Fruit fly (Drosophila melanogaster) whole organism, embryonic: ENCODE data around the gene Faa.
A peak's percentile ranks its signal among the peaks of the same experiment; 100 is the strongest.

Experiments
- B-H1 ChIP-seq: fragments of 200-800 bp; sonication (Bioruptor generic); IDR thresholded peaks from 3 replicates; pipeline ENCODE4 v1.3.6; 2022; ENCODE audit warnings: missing biosample characterization, missing genetic modification characterization
- CG11398 ChIP-seq: fragments of 200-800 bp; sonication (Bioruptor generic); optimal IDR thresholded peaks from 2 replicates; lab custom pipeline; 2016; ENCODE audit warnings: missing biosample characterization, missing genetic modification characterization
- CG11695 ChIP-seq: fragments of 200-800 bp; sonication (Bioruptor generic); IDR thresholded peaks from 3 replicates; pipeline ENCODE4 v1.3.6; 2022; ENCODE audit warnings: missing biosample characterization, missing genetic modification characterization
- CG12236 ChIP-seq: fragments of 200-800 bp; sonication (Bioruptor generic); optimal IDR thresholded peaks from 2 replicates; lab custom pipeline; 2016; ENCODE audit warnings: missing biosample characterization, missing genetic modification characterization
- CG14860 ChIP-seq: fragments of 200-800 bp; sonication (Bioruptor generic); IDR thresholded peaks from 3 replicates; pipeline ENCODE4 v1.3.6; 2022; ENCODE audit warnings: missing biosample characterization, missing genetic modification characterization; ENCODE audit not compliant: partially characterized antibody
- CG15479 ChIP-seq: fragments of 200-800 bp; sonication (Bioruptor generic); optimal IDR thresholded peaks from 3 replicates; lab custom pipeline; 2019; ENCODE audit warnings: missing biosample characterization, mild to moderate bottlenecking, missing genetic modification characterization, moderate library complexity
- CG15514 ChIP-seq: fragments of 200-800 bp; sonication (Bioruptor generic); optimal IDR thresholded peaks from 3 replicates; lab custom pipeline; 2017; ENCODE audit warnings: missing biosample characterization, missing genetic modification characterization, mild to moderate bottlenecking, moderate library complexity, missing genetic modification reagents
- CG15696 ChIP-seq: fragments of 200-800 bp; sonication (Bioruptor generic); optimal IDR thresholded peaks from 2 replicates; lab custom pipeline; 2019; ENCODE audit warnings: missing biosample characterization, mild to moderate bottlenecking, missing genetic modification characterization, moderate library complexity
- CG16779 ChIP-seq: fragments of 200-800 bp; sonication (Bioruptor generic); IDR thresholded peaks from 2 replicates; pipeline ENCODE4 v1.3.6; 2022; ENCODE audit warnings: missing biosample characterization, missing genetic modification characterization
- CG2202 ChIP-seq: fragments of 200-800 bp; sonication (Bioruptor generic); optimal IDR thresholded peaks from 2 replicates; lab custom pipeline; 2018; ENCODE audit warnings: missing biosample characterization, mild to moderate bottlenecking, missing genetic modification characterization
- CG3065 ChIP-seq: fragments of 200-800 bp; sonication (Bioruptor generic); optimal IDR thresholded peaks from 2 replicates; lab custom pipeline; 2016; ENCODE audit warnings: missing biosample characterization, missing genetic modification characterization
- CG3995 ChIP-seq: fragments of 200-800 bp; sonication (Bioruptor generic); optimal IDR thresholded peaks from 3 replicates; lab custom pipeline; 2016; ENCODE audit warnings: missing biosample characterization, missing genetic modification characterization
- CG4328 ChIP-seq: fragments of 200-800 bp; sonication (Bioruptor generic); optimal IDR thresholded peaks from 3 replicates; lab custom pipeline; 2017; ENCODE audit warnings: missing biosample characterization, missing genetic modification reagents, missing genetic modification characterization
- CG4707 ChIP-seq: fragments of 200-800 bp; sonication (Bioruptor generic); optimal IDR thresholded peaks from 2 replicates; lab custom pipeline; 2018; ENCODE audit warnings: missing biosample characterization, mild to moderate bottlenecking, missing genetic modification characterization, moderate library complexity
- CG4820 ChIP-seq: fragments of 200-800 bp; sonication (Bioruptor generic); optimal IDR thresholded peaks from 3 replicates; lab custom pipeline; 2016; ENCODE audit warnings: missing biosample characterization, missing genetic modification characterization
- CG7556 ChIP-seq: fragments of 200-800 bp; sonication (Bioruptor generic); optimal IDR thresholded peaks from 2 replicates; lab custom pipeline; 2017; ENCODE audit warnings: missing biosample characterization, mild to moderate bottlenecking, missing genetic modification characterization
- CG7987 ChIP-seq: fragments of 200-800 bp; sonication (Bioruptor generic); optimal IDR thresholded peaks from 2 replicates; lab custom pipeline; 2018; ENCODE audit warnings: missing biosample characterization, mild to moderate bottlenecking, missing genetic modification characterization, moderate library complexity
- CG8089 ChIP-seq: fragments of 200-800 bp; sonication (Bioruptor generic); optimal IDR thresholded peaks from 3 replicates; lab custom pipeline; 2016; ENCODE audit warnings: missing biosample characterization, missing genetic modification characterization
- CG8290 ChIP-seq, 3 experiments: fragments of 200-800 bp; sonication (Bioruptor generic); optimal IDR thresholded peaks; 2 replicates each; lab custom pipeline; 2016 to 2019; ENCODE audit warnings: missing biosample characterization in 3 of 3, missing genetic modification characterization in 3 of 3, mild to moderate bottlenecking in 2 of 3, moderate library complexity in 1 of 3
- CG8359 ChIP-seq: fragments of 200-800 bp; sonication (Bioruptor generic); optimal IDR thresholded peaks from 2 replicates; lab custom pipeline; 2017; ENCODE audit warnings: missing biosample characterization, mild to moderate bottlenecking, missing genetic modification characterization, borderline replicate concordance
- CTCF ChIP-seq: fragments of 200-800 bp; sonication (Bioruptor generic); optimal IDR thresholded peaks from 2 replicates; lab custom pipeline; 2017; ENCODE audit warnings: missing biosample characterization, mild to moderate bottlenecking, missing genetic modification characterization, moderate library complexity
- Dip3 ChIP-seq: fragments of 200-800 bp; sonication (Bioruptor generic); optimal IDR thresholded peaks from 3 replicates; lab custom pipeline; 2016; ENCODE audit warnings: missing biosample characterization, missing genetic modification characterization
- Hmr ChIP-seq: fragments of 200-800 bp; sonication (Bioruptor generic); optimal IDR thresholded peaks from 3 replicates; lab custom pipeline; 2017; ENCODE audit warnings: mild to moderate bottlenecking, missing biosample characterization, missing genetic modification reagents, missing genetic modification characterization
- Hmx ChIP-seq: fragments of 200-800 bp; sonication (Bioruptor generic); optimal IDR thresholded peaks from 2 replicates; lab custom pipeline; 2016; ENCODE audit warnings: missing biosample characterization, missing genetic modification characterization
- Kr ChIP-seq: fragments of 200-800 bp; sonication (Bioruptor generic); optimal IDR thresholded peaks from 2 replicates; lab custom pipeline; 2017; ENCODE audit warnings: missing biosample characterization, mild to moderate bottlenecking, missing genetic modification characterization
- Neu2 ChIP-seq: fragments of 200-800 bp; sonication (Bioruptor generic); optimal IDR thresholded peaks from 3 replicates; lab custom pipeline; 2016; ENCODE audit warnings: missing biosample characterization, missing genetic modification characterization, borderline replicate concordance
- Pdp1 ChIP-seq, 2 experiments: fragments of 200-800 bp; sonication (Bioruptor generic); optimal IDR thresholded peaks; 3 replicates each; lab custom pipeline; 2016; ENCODE audit warnings: missing biosample characterization in 2 of 2, missing genetic modification characterization in 2 of 2, mild to moderate bottlenecking in 1 of 2, moderate library complexity in 1 of 2
- Spps ChIP-seq: fragments of 200-800 bp; sonication (Bioruptor generic); optimal IDR thresholded peaks from 2 replicates; lab custom pipeline; 2018; ENCODE audit warnings: missing biosample characterization, mild to moderate bottlenecking, missing genetic modification characterization
- amos ChIP-seq: fragments of 200-800 bp; sonication (Bioruptor generic); IDR thresholded peaks from 2 replicates; pipeline ENCODE4 v1.3.6; 2022; ENCODE audit warnings: missing biosample characterization, missing genetic modification characterization; ENCODE audit not compliant: partially characterized antibody
- bab2 ChIP-seq: fragments of 200-800 bp; sonication (Bioruptor generic); optimal IDR thresholded peaks from 2 replicates; lab custom pipeline; 2016; ENCODE audit warnings: missing biosample characterization, missing genetic modification characterization
- bcd ChIP-seq: fragments of 200-800 bp; sonication (Bioruptor generic); optimal IDR thresholded peaks from 2 replicates; lab custom pipeline; 2017; ENCODE audit warnings: missing biosample characterization, mild to moderate bottlenecking, missing genetic modification characterization
- crp ChIP-seq, 2 experiments: fragments of 200-800 bp; sonication (Bioruptor generic); optimal IDR thresholded peaks; 2 replicates in 1 of 2; 3 replicates in 1 of 2; lab custom pipeline; 2017; ENCODE audit warnings: missing biosample characterization in 2 of 2, missing genetic modification characterization in 2 of 2, mild to moderate bottlenecking in 1 of 2, moderate library complexity in 1 of 2
- cwo ChIP-seq: fragments of 200-800 bp; sonication (Bioruptor generic); optimal IDR thresholded peaks from 3 replicates; lab custom pipeline; 2017; ENCODE audit warnings: missing biosample characterization, missing genetic modification characterization, mild to moderate bottlenecking, moderate library complexity, missing genetic modification reagents
- danr ChIP-seq: fragments of 200-800 bp; sonication (Bioruptor generic); IDR thresholded peaks from 2 replicates; pipeline ENCODE4 v1.3.6; 2022; ENCODE audit warnings: missing biosample characterization, missing genetic modification characterization
- fd96Cb ChIP-seq: fragments of 200-800 bp; sonication (Bioruptor generic); optimal IDR thresholded peaks from 2 replicates; lab custom pipeline; 2018; ENCODE audit warnings: missing biosample characterization, mild to moderate bottlenecking, missing genetic modification characterization, moderate library complexity
- gfzf ChIP-seq: fragments of 200-800 bp; sonication (Bioruptor generic); optimal IDR thresholded peaks from 2 replicates; lab custom pipeline; 2016; ENCODE audit warnings: missing biosample characterization, mild to moderate bottlenecking, missing genetic modification characterization, moderate library complexity
- ham ChIP-seq: fragments of 200-800 bp; sonication (Bioruptor generic); IDR thresholded peaks from 2 replicates; pipeline ENCODE4 v1.3.6; 2022; ENCODE audit warnings: missing biosample characterization, missing genetic modification characterization
- hth ChIP-seq: fragments of >200 bp; optimal IDR thresholded peaks from 2 replicates; lab custom pipeline; 2017; ENCODE audit warnings: inconsistent platforms
- knrl ChIP-seq: fragments of 200-800 bp; sonication (Bioruptor generic); IDR thresholded peaks from 3 replicates; pipeline ENCODE4 v1.3.6; 2022; ENCODE audit warnings: missing biosample characterization, missing genetic modification characterization; ENCODE audit not compliant: partially characterized antibody
- otp ChIP-seq: fragments of 200-800 bp; sonication (Bioruptor generic); IDR thresholded peaks from 3 replicates; pipeline ENCODE4, ENCODE4 v1.3.6; 2022; ENCODE audit warnings: missing biosample characterization, missing genetic modification characterization
- pb ChIP-seq: fragments of 200-800 bp; sonication (Bioruptor generic); optimal IDR thresholded peaks from 3 replicates; lab custom pipeline; 2016; ENCODE audit warnings: missing biosample characterization, missing genetic modification characterization
- peb ChIP-seq: fragments of 200-800 bp; sonication (Bioruptor generic); IDR thresholded peaks from 2 replicates; pipeline ENCODE4 v1.3.6; 2022; ENCODE audit warnings: missing biosample characterization, missing genetic modification characterization
- pho ChIP-seq: fragments of 200-800 bp; sonication (Bioruptor generic); optimal IDR thresholded peaks from 2 replicates; lab custom pipeline; 2016; ENCODE audit warnings: missing biosample characterization, missing genetic modification characterization
- prd ChIP-seq, 3 experiments: fragments of >200 bp in 2 of 3; fragments of 200-800 bp in 1 of 3; sonication (Bioruptor generic) in 1 of 3; optimal IDR thresholded peaks in 2 of 3; IDR thresholded peaks in 1 of 3; 2 replicates in 2 of 3; 3 replicates in 1 of 3; pipeline versions ENCODE4 v1.3.6 to Lab custom; 2017 to 2022; ENCODE audit warnings: missing biosample characterization in 1 of 3, missing genetic modification characterization in 1 of 3
- pzg ChIP-seq: fragments of 200-800 bp; sonication (Bioruptor generic); optimal IDR thresholded peaks from 3 replicates; lab custom pipeline; 2018; ENCODE audit warnings: missing biosample characterization, mild to moderate bottlenecking, missing genetic modification characterization, moderate library complexity
- ranshi ChIP-seq: fragments of 200-800 bp; sonication (Bioruptor generic); IDR thresholded peaks from 2 replicates; pipeline ENCODE4 v1.3.6; 2022; ENCODE audit warnings: missing biosample characterization, missing genetic modification characterization
- salm ChIP-seq: fragments of 200-800 bp; sonication (Bioruptor generic); optimal IDR thresholded peaks from 2 replicates; lab custom pipeline; 2018; ENCODE audit warnings: missing biosample characterization, mild to moderate bottlenecking, missing genetic modification characterization
- usp ChIP-seq: fragments of >200 bp; optimal IDR thresholded peaks from 2 replicates; lab custom pipeline; 2017; ENCODE audit warnings: missing biosample characterization, missing genetic modification characterization
- yki ChIP-seq: fragments of >200 bp; optimal IDR thresholded peaks from 3 replicates; lab custom pipeline; 2018

Gene Faa

dm6 chr3L:4025738-4026505, 47.8 kb downstream of the Faa start, which contains the start of gene CG11594 (continued):
- TF ChIP-seq CG12236 (GFP tag; lab: Kevin White, UChicago) (no peak), CG11695 (GFP tag; lab: Robert Waterston, UW) (0 out of 3 replicates have a peak, but pooled peaks have one; percentile 23), CG4328 (no peak), Neu2 (GFP tag; lab: Kevin White, UChicago) (no peak), CG15696 (tag; lab: Kevin White, UChicago) (no peak), bab2 (GFP tag; lab: Kevin White, UChicago) (no peak), pb (no peak), B-H1 (GFP tag; lab: Robert Waterston, UW) (no peak), otp (GFP tag; lab: Robert Waterston, UW) (no peak), CG7556 (peak; percentile 12), usp (GFP tag; lab: Kevin White, UChicago) (no peak), CG7987 (GFP tag; lab: Kevin White, UChicago) (peak; percentile 49), CG11398 (no peak), amos (GFP tag; lab: Robert Waterston, UW) (peak; percentile 4; the same call in 1 of the 2 replicates), CG4820 (GFP tag; lab: Kevin White, UChicago) (no peak), gfzf (GFP tag; lab: Kevin White, UChicago) (no peak), salm (no peak), danr (GFP tag; lab: Robert Waterston, UW) (no peak), Pdp1 (GFP tag; optimal IDR thresholded peaks at IDR 0.05; lab: Kevin White, UChicago) (peak in 1 of 2 experiments; percentile 27), CG16779 (GFP tag; lab: Robert Waterston, UW) (no peak), Kr (GFP tag; lab: Kevin White, UChicago) (no peak), ranshi (GFP tag; lab: Robert Waterston, UW) (peak; percentile 46; the same call in 1 of the 2 replicates), Hmx (GFP tag; lab: Kevin White, UChicago) (no peak), Dip3 (GFP tag; lab: Kevin White, UChicago) (no peak), pho (GFP tag; lab: Kevin White, UChicago) (no peak), CG3065 (GFP tag; lab: Kevin White, UChicago) (no peak), CG8089 (GFP tag; lab: Kevin White, UChicago) (no peak), CG2202 (tag; lab: Kevin White, UChicago) (no peak), crp (GFP tag; optimal IDR thresholded peaks at IDR 0.05; lab: Kevin White, UChicago) (no peak), prd (optimal IDR thresholded peaks at IDR 0.05; lab: Kevin White, UChicago) (no peak), prd (GFP tag; IDR thresholded peaks at IDR 0.05; lab: Robert Waterston, UW) (no peak), bcd (GFP tag; lab: Kevin White, UChicago) (peak; percentile 21), hth (lab: Kevin White, UChicago) (no peak), CG14860 (GFP tag; lab: Robert Waterston, UW) (no peak), fd96Cb (tag; lab: Kevin White, UChicago) (no peak), Spps (no peak), Hmr (peak; percentile 68), knrl (GFP tag; lab: Robert Waterston, UW) (no peak), CG15479 (GFP tag; lab: Kevin White, UChicago) (no peak), CG15514 (GFP tag; lab: Kevin White, UChicago) (peak; percentile 65), CTCF (GFP tag; lab: Kevin White, UChicago) (no peak), CG3995 (GFP tag; lab: Kevin White, UChicago) (no peak), ham (GFP tag; lab: Robert Waterston, UW) (no peak), CG8290 (GFP tag; optimal IDR thresholded peaks at IDR 0.05; lab: Kevin White, UChicago) (no peak), CG8290 (tag; optimal IDR thresholded peaks at IDR 0.05; lab: Kevin White, UChicago) (no peak), yki (lab: Kevin White, UChicago) (no peak), cwo (GFP tag; lab: Kevin White, UChicago) (peak; percentile 3), CG4707 (GFP tag; lab: Kevin White, UChicago) (no peak), pzg (no peak), peb (GFP tag; lab: Robert Waterston, UW) (no peak), CG8359 (GFP tag; lab: Kevin White, UChicago) (no peak)
